Worm (Caenorhabditis elegans): ENCODE results near the gene T05B4.8.
A peak's percentile ranks its signal among the peaks of the same experiment; 100 is the strongest.

The T05B4.8 gene

ce11 chrV:4073455-4073854, 42.5 kb downstream of the T05B4.8 start, which contains the start of gene otpl-2:
otpl-2 (plus strand) TSS chrV:4073755.
- TF ChIP-seq mdl-1 (tag; optimal IDR thresholded peaks at IDR 0.05) (no peak), sptf-1 (tag; optimal IDR thresholded peaks at IDR 0.05) (no peak), nhr-19 (GFP tag; conservative IDR thresholded peaks at IDR 0.05) (no peak), xbp-1 (tag; optimal IDR thresholded peaks at IDR 0.05) (no peak), fkh-10 (GFP tag; optimal IDR thresholded peaks at IDR 0.05) (no peak)

DNA sequence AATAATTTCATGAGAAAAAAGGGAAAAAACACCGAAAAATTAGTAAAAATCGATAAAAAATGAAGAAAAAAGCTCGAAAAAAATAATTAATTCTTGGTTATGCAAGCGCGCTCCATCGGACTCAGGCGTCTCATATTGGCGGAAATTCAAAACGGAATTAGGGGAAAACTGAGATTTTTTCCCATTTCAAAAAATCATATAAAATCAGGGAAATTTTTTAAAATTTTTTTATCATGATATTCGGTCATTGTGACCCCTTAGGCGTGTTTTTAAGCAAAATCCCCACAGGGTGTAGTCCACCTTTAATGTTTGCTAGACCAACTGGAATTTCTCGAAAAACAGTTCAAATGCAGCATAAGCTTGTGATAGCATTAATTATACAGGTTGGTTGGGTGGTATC, 48.1 kb downstream of the T05B4.8 start:
- peak in 1 of 3 experiments; percentile 36 for TF ChIP-seq dpl-1 (GFP tag; optimal IDR thresholded peaks at IDR 0.05)
- peak in 1 of 2 experiments; percentile 68 for TF ChIP-seq efl-1 (optimal IDR thresholded peaks at IDR 0.05)
- peak; percentile 57 to 95 for TF ChIP-seq efl-1 (GFP tag; optimal IDR thresholded peaks at IDR 0.05 in 1 of 2)

DNA sequence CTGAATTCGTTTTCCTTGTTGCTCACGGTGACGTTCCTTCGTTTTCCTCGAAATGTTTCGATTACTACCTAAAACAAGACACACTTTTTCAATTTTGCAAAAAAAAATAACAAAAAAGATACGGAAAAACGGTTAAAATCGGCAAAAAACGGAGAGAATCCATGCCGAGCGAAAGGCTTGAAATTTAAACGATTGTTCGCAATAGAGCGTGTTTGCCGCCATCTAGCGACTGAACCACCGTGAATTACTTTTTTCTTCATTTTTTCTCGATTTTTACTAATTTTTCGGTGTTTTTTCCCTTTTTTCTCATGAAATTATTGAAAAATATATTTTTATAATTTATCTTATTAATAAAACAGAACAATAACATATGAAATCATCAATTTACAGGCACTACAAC, 49.8 kb downstream of the T05B4.8 start:
- TF ChIP-seq lsy-2 (tag; optimal IDR thresholded peaks at IDR 0.05), result peak in 1 of 2 experiments; percentile 13

Data from whole organism, L1 larva.